Worm (Caenorhabditis elegans): ENCODE results near the gene Y51A2D.18.

The Y51A2D.18 gene

DNA sequence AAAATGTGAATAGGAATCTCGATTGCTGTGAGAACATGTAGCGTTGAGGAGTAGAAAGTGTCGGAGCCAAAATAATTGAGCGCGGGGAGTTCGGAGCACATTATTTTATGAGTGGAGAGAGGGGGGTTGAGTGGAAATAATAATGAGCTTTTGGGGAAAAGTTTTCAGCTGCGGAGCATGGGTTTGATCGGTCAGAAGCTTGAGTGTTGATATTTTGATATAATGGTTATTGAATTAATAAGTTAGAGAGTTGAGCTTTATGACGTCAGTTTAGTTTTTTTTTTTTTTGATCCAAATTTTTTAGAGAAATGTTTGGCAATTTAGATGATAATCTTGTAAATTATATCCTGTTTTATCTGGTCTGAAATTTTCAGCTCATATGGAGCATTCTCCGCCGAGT is 6.8 kb downstream of the Y51A2D.18 start, which contains the start of gene srh-178:
Gene srh-178 (minus strand): TSS at position 101 of the 400 bp plus-strand sequence.
- TF ChIP-seq nhr-23 (tag; optimal IDR thresholded peaks at IDR 0.05) = no peak
- no peak for TF ChIP-seq C34F6.9 (tag; optimal IDR thresholded peaks at IDR 0.05)
- no peak for TF ChIP-seq nhr-11 (tag; optimal IDR thresholded peaks at IDR 0.05)
- TF ChIP-seq nhr-77 (tag; optimal IDR thresholded peaks at IDR 0.05) = no peak
- no peak for TF ChIP-seq ceh-16 (tag; optimal IDR thresholded peaks at IDR 0.05)
- TF ChIP-seq sma-9 (GFP tag; optimal IDR thresholded peaks at IDR 0.05) = no peak
- no peak for TF ChIP-seq sma-9 (tag; optimal IDR thresholded peaks at IDR 0.05)
- no peak for TF ChIP-seq unc-62 (GFP tag; optimal IDR thresholded peaks at IDR 0.05)

DNA sequence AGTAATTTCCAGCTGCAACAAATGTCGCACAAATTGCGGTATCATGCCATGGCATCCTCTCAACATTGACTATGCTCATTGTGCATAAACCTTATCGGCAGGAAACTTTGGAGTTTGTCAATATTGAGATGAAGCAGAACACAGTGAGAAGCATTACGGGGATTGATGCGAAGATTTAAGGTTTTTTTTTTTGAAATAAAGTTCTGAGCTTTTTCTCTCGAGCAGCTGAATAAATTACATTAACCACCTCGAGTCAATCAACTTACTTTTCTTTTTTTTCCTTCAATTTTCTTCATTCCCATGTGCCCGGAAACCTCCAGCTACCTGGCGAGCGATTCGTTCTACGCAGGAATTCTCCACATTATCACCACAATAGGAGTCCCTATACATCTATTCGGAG is 11.0 kb downstream of the Y51A2D.18 start, which contains the start of gene srh-179:
Gene srh-179 (plus strand): TSS at position 301 of the 400 bp plus-strand sequence.
- TF ChIP-seq lin-39 (tag; optimal IDR thresholded peaks at IDR 0.05) (no peak), nhr-129 (tag; optimal IDR thresholded peaks at IDR 0.05) (no peak), zag-1 (tag; optimal IDR thresholded peaks at IDR 0.05) (no peak), R02D3.7 (tag; optimal IDR thresholded peaks at IDR 0.05) (no peak), nhr-11 (tag; optimal IDR thresholded peaks at IDR 0.05) (no peak), unc-55 (GFP tag; optimal IDR thresholded peaks at IDR 0.05) (no peak), nhr-25 (tag; optimal IDR thresholded peaks at IDR 0.05) (no peak)

DNA sequence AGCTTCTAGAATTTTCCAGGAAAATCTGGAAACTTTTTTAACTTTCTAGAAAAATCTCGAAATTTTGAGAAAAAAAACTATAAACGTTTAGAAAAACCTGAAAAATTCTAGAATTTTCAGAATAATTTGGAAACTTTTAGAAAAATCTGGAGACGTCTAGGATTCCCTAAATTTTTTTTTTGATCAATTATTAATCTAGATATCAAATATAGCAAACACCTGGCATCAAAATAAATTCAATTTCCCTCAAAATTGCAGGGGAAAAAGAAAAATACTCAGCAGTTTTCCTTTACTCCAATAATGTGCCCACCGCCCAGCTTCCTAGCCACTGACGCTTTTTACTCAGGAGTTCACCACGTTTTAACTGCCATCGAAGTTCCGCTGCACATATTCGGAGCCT is 12.8 kb downstream of the Y51A2D.18 start, which contains the start of gene srh-181:
Gene srh-181 (plus strand): TSS at position 301 of the 400 bp plus-strand sequence.
- TF ChIP-seq elt-3 (tag; optimal IDR thresholded peaks at IDR 0.05) (no peak), nhr-237 (tag; optimal IDR thresholded peaks at IDR 0.05) (no peak), mab-5 (tag; optimal IDR thresholded peaks at IDR 0.05) (no peak), lsy-2 (tag; optimal IDR thresholded peaks at IDR 0.05) (no peak), lin-13 (GFP tag; optimal IDR thresholded peaks at IDR 0.05) (no peak), unc-39 (tag; optimal IDR thresholded peaks at IDR 0.05) (no peak), mdl-1 (tag; optimal IDR thresholded peaks at IDR 0.05) (no peak), ama-1 (optimal IDR thresholded peaks at IDR 0.05) (no peak), snpc-4 (tag; optimal IDR thresholded peaks at IDR 0.05) (no peak), unc-55 (GFP tag; optimal IDR thresholded peaks at IDR 0.05) (no peak), gmeb-1 (tag; optimal IDR thresholded peaks at IDR 0.05) (no peak), alr-1 (tag; optimal IDR thresholded peaks at IDR 0.05) (no peak)

DNA sequence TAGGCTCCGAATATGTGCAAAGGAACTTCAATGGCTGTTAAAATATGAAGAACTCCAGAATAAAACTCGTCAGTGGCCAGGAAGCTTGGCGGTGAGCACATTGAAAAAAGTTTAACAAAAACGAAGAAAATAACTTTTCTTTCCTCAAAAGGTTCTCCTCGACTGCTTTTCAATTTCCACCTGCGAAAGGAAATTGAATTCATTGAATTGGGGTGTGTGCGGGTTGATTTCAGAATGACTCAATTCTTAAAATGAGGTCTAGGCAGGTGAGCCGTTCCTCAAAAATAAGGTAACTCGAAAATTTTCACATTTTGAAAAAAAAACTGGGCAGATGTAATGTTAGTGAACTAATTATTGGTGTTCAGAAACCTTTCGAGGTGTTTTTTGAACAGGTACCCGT is 13.6 kb downstream of the Y51A2D.18 start, which contains the start of gene srh-182:
Gene srh-182 (minus strand): TSS at position 101 of the 400 bp plus-strand sequence.
- TF ChIP-seq ceh-82 (tag; optimal IDR thresholded peaks at IDR 0.05) (no peak), R02D3.7 (tag; optimal IDR thresholded peaks at IDR 0.05) (no peak), nhr-10 (tag; optimal IDR thresholded peaks at IDR 0.05) (no peak), snpc-4 (tag; optimal IDR thresholded peaks at IDR 0.05) (no peak), nhr-77 (tag; optimal IDR thresholded peaks at IDR 0.05) (no peak), sem-4 (tag; optimal IDR thresholded peaks at IDR 0.05) (no peak), F13H6.1 (tag; optimal IDR thresholded peaks at IDR 0.05) (no peak), aly-2 (tag; optimal IDR thresholded peaks at IDR 0.05) (no peak), alr-1 (tag; optimal IDR thresholded peaks at IDR 0.05) (no peak), ztf-11 (tag; optimal IDR thresholded peaks at IDR 0.05) (no peak), nhr-23 (tag; optimal IDR thresholded peaks at IDR 0.05) (no peak), ceh-16 (tag; optimal IDR thresholded peaks at IDR 0.05) (no peak), skn-1 (tag; optimal IDR thresholded peaks at IDR 0.05) (no peak), lin-39 (tag; optimal IDR thresholded peaks at IDR 0.05) (no peak), sma-3 (GFP tag; optimal IDR thresholded peaks at IDR 0.05) (no peak)

DNA sequence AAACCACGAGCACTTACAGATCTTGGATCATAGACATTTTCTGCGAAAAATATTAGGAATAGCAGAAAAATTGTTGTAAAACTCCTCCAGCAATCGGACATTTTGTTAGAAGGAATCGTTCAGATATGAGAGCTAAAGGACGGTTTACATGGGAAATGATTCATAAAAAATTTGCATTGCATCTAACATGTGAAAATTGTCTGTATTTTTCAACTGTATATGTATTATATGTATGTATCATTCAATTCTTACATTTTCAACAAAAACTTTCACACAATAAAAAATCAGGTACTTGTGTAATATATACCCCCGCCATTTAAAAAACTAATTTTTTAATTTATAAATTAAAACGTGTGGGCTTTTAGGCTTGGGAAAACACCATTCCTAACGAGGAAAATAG is 19.0 kb downstream of the Y51A2D.18 start, which contains the start of gene ZK228.13:
Gene ZK228.13 (minus strand): TSS at position 101 of the 400 bp plus-strand sequence.
- TF ChIP-seq unc-62 (GFP tag; optimal IDR thresholded peaks at IDR 0.05) (no peak), zag-1 (tag; optimal IDR thresholded peaks at IDR 0.05) (no peak), sma-3 (GFP tag; optimal IDR thresholded peaks at IDR 0.05) (no peak), unc-39 (tag; optimal IDR thresholded peaks at IDR 0.05) (no peak), egl-27 (tag; optimal IDR thresholded peaks at IDR 0.05) (no peak), ama-1 (optimal IDR thresholded peaks at IDR 0.05) (no peak), aly-2 (tag; optimal IDR thresholded peaks at IDR 0.05) (no peak), nhr-77 (tag; optimal IDR thresholded peaks at IDR 0.05) (no peak), nhr-12 (tag; optimal IDR thresholded peaks at IDR 0.05) (no peak), nhr-129 (tag; optimal IDR thresholded peaks at IDR 0.05) (no peak), ceh-16 (tag; optimal IDR thresholded peaks at IDR 0.05) (no peak), nhr-6 (tag; optimal IDR thresholded peaks at IDR 0.05) (no peak), lin-39 (tag; optimal IDR thresholded peaks at IDR 0.05) (no peak), ZK546.5 (tag; optimal IDR thresholded peaks at IDR 0.05) (no peak), mab-5 (tag; optimal IDR thresholded peaks at IDR 0.05) (no peak), C34F6.9 (tag; optimal IDR thresholded peaks at IDR 0.05) (no peak)

Data from whole organism, L2 larva.